Worm (Caenorhabditis elegans): Measurements from ENCODE around the gene F42H10.3.
A peak's percentile ranks its signal among the peaks of the same experiment; 100 is the strongest.

Gene F42H10.3

ce11 chrIII:8529002-8529401, 45.0 kb downstream of the F42H10.3 start (continued):
- no peak for TF ChIP-seq pag-3 (tag; optimal IDR thresholded peaks at IDR 0.05; ENCODE audit: borderline replicate concordance)
- TF ChIP-seq ztf-16 (tag; optimal IDR thresholded peaks at IDR 0.05): no peak
- no peak for TF ChIP-seq Y22D7AL.16 (tag; optimal IDR thresholded peaks at IDR 0.05)
- no peak for TF ChIP-seq F13H6.1 (tag; optimal IDR thresholded peaks at IDR 0.05)
- no peak for TF ChIP-seq lin-11 (tag; optimal IDR thresholded peaks at IDR 0.05)
- TF ChIP-seq pat-9 (tag; optimal IDR thresholded peaks at IDR 0.05): no peak
- TF ChIP-seq unc-86 (tag; optimal IDR thresholded peaks at IDR 0.05): no peak
- peak; percentile 46 for TF ChIP-seq ceh-34 (tag; optimal IDR thresholded peaks at IDR 0.05)
- no peak for TF ChIP-seq ceh-48 (tag; optimal IDR thresholded peaks at IDR 0.05)
- TF ChIP-seq sox-4 (tag; optimal IDR thresholded peaks at IDR 0.05): no peak
- TF ChIP-seq unc-42 (tag; optimal IDR thresholded peaks at IDR 0.05): peak; percentile 23
- no peak for TF ChIP-seq odd-2 (tag; optimal IDR thresholded peaks at IDR 0.05)
- no peak for TF ChIP-seq unc-3 (GFP tag; conservative IDR thresholded peaks at IDR 0.05)
- TF ChIP-seq unc-3 (tag; optimal IDR thresholded peaks at IDR 0.05): no peak
- no peak for TF ChIP-seq pha-4 (tag; optimal IDR thresholded peaks at IDR 0.05)
- peak; percentile 14 for TF ChIP-seq K09A11.1 (tag; optimal IDR thresholded peaks at IDR 0.05; ENCODE audit: insufficient read depth)
- no peak for TF ChIP-seq ttx-3 (tag; optimal IDR thresholded peaks at IDR 0.05)
- TF ChIP-seq hlh-30 (tag; optimal IDR thresholded peaks at IDR 0.05; ENCODE audit: insufficient read depth): no peak
- TF ChIP-seq nhr-232 (tag; optimal IDR thresholded peaks at IDR 0.05): no peak
- TF ChIP-seq C08G9.2 (tag; optimal IDR thresholded peaks at IDR 0.05): peak; percentile 82
- peak; percentile 2 for TF ChIP-seq sdc-2 (tag; optimal IDR thresholded peaks at IDR 0.05)
- no peak for TF ChIP-seq madf-2 (tag; optimal IDR thresholded peaks at IDR 0.05)
- TF ChIP-seq ama-1 (optimal IDR thresholded peaks at IDR 0.05): peak; percentile 94
- no peak for TF ChIP-seq hlh-6 (tag; optimal IDR thresholded peaks at IDR 0.05)
- TF ChIP-seq elt-4 (tag; optimal IDR thresholded peaks at IDR 0.05): no peak
- no peak for TF ChIP-seq eyg-1 (tag; optimal IDR thresholded peaks at IDR 0.05)
- TF ChIP-seq pha-2 (tag; optimal IDR thresholded peaks at IDR 0.05): no peak
- TF ChIP-seq npax-4 (tag; optimal IDR thresholded peaks at IDR 0.05): no peak
- TF ChIP-seq nhr-11 (tag; optimal IDR thresholded peaks at IDR 0.05): no peak
- TF ChIP-seq ceh-31 (tag; optimal IDR thresholded peaks at IDR 0.05): peak; percentile 90
- peak; percentile 8 for TF ChIP-seq rnt-1 (tag; optimal IDR thresholded peaks at IDR 0.05)
- no peak for TF ChIP-seq pqm-1 (tag; optimal IDR thresholded peaks at IDR 0.05)
- no peak for TF ChIP-seq dve-1 (tag; optimal IDR thresholded peaks at IDR 0.05)
- TF ChIP-seq hlh-15 (tag; optimal IDR thresholded peaks at IDR 0.05): no peak
- no peak for TF ChIP-seq pros-1 (tag; optimal IDR thresholded peaks at IDR 0.05)
- no peak for TF ChIP-seq K02D7.2 (tag; optimal IDR thresholded peaks at IDR 0.05)
- no peak for TF ChIP-seq syd-9 (tag; optimal IDR thresholded peaks at IDR 0.05)
- no peak for TF ChIP-seq ceh-9 (tag; optimal IDR thresholded peaks at IDR 0.05)
- TF ChIP-seq ceh-18 (tag; optimal IDR thresholded peaks at IDR 0.05): no peak
- no peak for TF ChIP-seq elt-2 (tag; optimal IDR thresholded peaks at IDR 0.05)
- TF ChIP-seq che-1 (tag; optimal IDR thresholded peaks at IDR 0.05): no peak
- no peak for TF ChIP-seq T23F11.4 (GFP tag; optimal IDR thresholded peaks at IDR 0.05)
- TF ChIP-seq ceh-45 (GFP tag; IDR thresholded peaks at IDR 0.05): no peak
- no peak for TF ChIP-seq mec-3 (tag; optimal IDR thresholded peaks at IDR 0.05; ENCODE audit: borderline replicate concordance)
- TF ChIP-seq unc-55 (GFP tag; optimal IDR thresholded peaks at IDR 0.05): peak; percentile 57
- peak; percentile 74 for TF ChIP-seq tbx-2 (tag; optimal IDR thresholded peaks at IDR 0.05)
- TF ChIP-seq zip-5 (tag; optimal IDR thresholded peaks at IDR 0.05): peak; percentile 1

Data from whole organism, late embryonic.